Fruit fly (Drosophila melanogaster): ENCODE results near the gene Mec2.

Gene Mec2

dm6 chrX:19146421-19146952 is 41.3 kb upstream of the Mec2 start (continued):
- TF ChIP-seq CG7368 (GFP tag; optimal IDR thresholded peaks at IDR 0.05) = no peak
- TF ChIP-seq Hr4 (GFP tag; optimal IDR thresholded peaks at IDR 0.05) = peak; percentile 58
- peak; percentile 83 for TF ChIP-seq svp (GFP tag)
- TF ChIP-seq Ets96B (tag; optimal IDR thresholded peaks at IDR 0.05) = no peak
- no peak for TF ChIP-seq CG10669 (GFP tag; optimal IDR thresholded peaks at IDR 0.05)
- TF ChIP-seq spab (GFP tag; optimal IDR thresholded peaks at IDR 0.05) = no peak
- TF ChIP-seq CG11902 (GFP tag; optimal IDR thresholded peaks at IDR 0.05) = no peak
- no peak for TF ChIP-seq CG34406 (GFP tag; optimal IDR thresholded peaks at IDR 0.05)
- TF ChIP-seq Sox102F (GFP tag; optimal IDR thresholded peaks at IDR 0.05) = no peak
- peak; percentile 31; the same call in 1 of the 3 replicates for TF ChIP-seq CG6163 (GFP tag; IDR thresholded peaks at IDR 0.05)
- TF ChIP-seq CG9139 (GFP tag; optimal IDR thresholded peaks at IDR 0.05) = no peak
- peak; percentile 15 for TF ChIP-seq Hr39 (GFP tag; optimal IDR thresholded peaks at IDR 0.05)
- no peak for TF ChIP-seq CG1621 (tag; optimal IDR thresholded peaks at IDR 0.05)
- TF ChIP-seq net (GFP tag; optimal IDR thresholded peaks at IDR 0.05) = peak; percentile 35
- TF ChIP-seq Eip78C (GFP tag) = peak; percentile 91
- TF ChIP-seq dac (GFP tag; optimal IDR thresholded peaks at IDR 0.05) = no peak
- peak; percentile 9 for TF ChIP-seq Smox (GFP tag; optimal IDR thresholded peaks at IDR 0.05)

dm6 chrX:19147939-19148641 is 39.7 kb upstream of the Mec2 start:
- TF ChIP-seq Smox (GFP tag; optimal IDR thresholded peaks at IDR 0.05) = no peak
- 0 out of 2 replicates have a peak, but pooled peaks have one; percentile 8 for TF ChIP-seq CG15336 (GFP tag; IDR thresholded peaks at IDR 0.05)
- TF ChIP-seq CG3919 (GFP tag; optimal IDR thresholded peaks at IDR 0.05) = peak; percentile 13
- TF ChIP-seq cyc (GFP tag; optimal IDR thresholded peaks at IDR 0.05) = no peak
- TF ChIP-seq acj6 (GFP tag; optimal IDR thresholded peaks at IDR 0.05) = no peak
- TF ChIP-seq CG6854 (GFP tag; optimal IDR thresholded peaks at IDR 0.05) = no peak
- no peak for TF ChIP-seq CG10669 (GFP tag; optimal IDR thresholded peaks at IDR 0.05)
- TF ChIP-seq CG34406 (GFP tag; optimal IDR thresholded peaks at IDR 0.05) = peak; percentile 30
- TF ChIP-seq svp (GFP tag) = peak; percentile 16
- no peak for TF ChIP-seq CG7368 (GFP tag; optimal IDR thresholded peaks at IDR 0.05)
- TF ChIP-seq CG8319 (GFP tag; optimal IDR thresholded peaks at IDR 0.05) = no peak
- TF ChIP-seq esn (GFP tag; optimal IDR thresholded peaks at IDR 0.05) = no peak
- peak in 1 of 2 experiments; percentile 26 for TF ChIP-seq ss (GFP tag; optimal IDR thresholded peaks at IDR 0.05)
- peak; percentile 4 for TF ChIP-seq CG6808 (GFP tag; optimal IDR thresholded peaks at IDR 0.05)
- TF ChIP-seq Eip93F (GFP tag; optimal IDR thresholded peaks at IDR 0.05) = peak; percentile 4
- TF ChIP-seq OdsH (GFP tag; optimal IDR thresholded peaks at IDR 0.05) = no peak
- TF ChIP-seq CG6276 (GFP tag; optimal IDR thresholded peaks at IDR 0.05) = no peak
- TF ChIP-seq CG16779 (tag; optimal IDR thresholded peaks at IDR 0.05) = no peak
- peak; percentile 14 for TF ChIP-seq vri (GFP tag; optimal IDR thresholded peaks at IDR 0.05)
- no peak for TF ChIP-seq CG10631 (GFP tag; optimal IDR thresholded peaks at IDR 0.05)
- no peak for TF ChIP-seq CG11902 (GFP tag; optimal IDR thresholded peaks at IDR 0.05)
- TF ChIP-seq Hr39 (GFP tag; optimal IDR thresholded peaks at IDR 0.05) = no peak
- no peak for TF ChIP-seq Sox15 (GFP tag; optimal IDR thresholded peaks at IDR 0.05)
- no peak for TF ChIP-seq net (GFP tag; optimal IDR thresholded peaks at IDR 0.05)
- no peak for TF ChIP-seq Gug (GFP tag; IDR thresholded peaks at IDR 0.05)
- peak; percentile 13 for TF ChIP-seq CG32006 (GFP tag; optimal IDR thresholded peaks at IDR 0.05)
- TF ChIP-seq CG6792 (GFP tag; optimal IDR thresholded peaks at IDR 0.05) = no peak
- no peak for TF ChIP-seq fd59A (GFP tag; optimal IDR thresholded peaks at IDR 0.05)
- TF ChIP-seq pdm3 (GFP tag; optimal IDR thresholded peaks at IDR 0.05) = no peak
- peak; percentile 49; the same call in 1 of the 3 replicates for TF ChIP-seq eg (GFP tag; IDR thresholded peaks at IDR 0.05)
- TF ChIP-seq CG11762 (GFP tag; optimal IDR thresholded peaks at IDR 0.05; ENCODE audit: insufficient read depth) = no peak
- TF ChIP-seq fkh (GFP tag; optimal IDR thresholded peaks at IDR 0.05) = peak; percentile 24
- 0 out of 3 replicates have a peak, but pooled peaks have one; percentile 27 for TF ChIP-seq CG8119 (GFP tag; IDR thresholded peaks at IDR 0.05)
- TF ChIP-seq CG1621 (tag; optimal IDR thresholded peaks at IDR 0.05) = no peak
- TF ChIP-seq Sox14 (GFP tag; optimal IDR thresholded peaks at IDR 0.05) = no peak
- TF ChIP-seq CG11294 (GFP tag; IDR thresholded peaks at IDR 0.05) = no peak
- no peak for TF ChIP-seq Ets96B (tag; optimal IDR thresholded peaks at IDR 0.05)
- TF ChIP-seq Hr38 (GFP tag; optimal IDR thresholded peaks at IDR 0.05) = no peak
- peak; percentile 38 for TF ChIP-seq CG8632 (GFP tag; optimal IDR thresholded peaks at IDR 0.05)
- TF ChIP-seq dac (GFP tag; optimal IDR thresholded peaks at IDR 0.05) = no peak
- TF ChIP-seq CG6163 (GFP tag; IDR thresholded peaks at IDR 0.05) = peak; percentile 65; the same call in 2 of the 3 replicates
- TF ChIP-seq Eip78C (GFP tag) = peak; percentile 42
